Worm (Caenorhabditis elegans): ENCODE results near the gene ncx-2.

ce11 chrV:5345419-5345818, 41.9 kb downstream of the ncx-2 start, which contains the start of gene srg-25:
- TF ChIP-seq egl-27 (tag; optimal IDR thresholded peaks at IDR 0.05) (no peak), peb-1 (tag; optimal IDR thresholded peaks at IDR 0.05) (no peak), lin-39 (tag; optimal IDR thresholded peaks at IDR 0.05) (no peak), sma-9 (GFP tag; optimal IDR thresholded peaks at IDR 0.05) (no peak), sma-9 (tag; optimal IDR thresholded peaks at IDR 0.05) (no peak), nhr-11 (tag; optimal IDR thresholded peaks at IDR 0.05) (no peak), crh-2 (tag; optimal IDR thresholded peaks at IDR 0.05) (no peak), nhr-77 (tag; optimal IDR thresholded peaks at IDR 0.05) (no peak), elt-3 (tag; optimal IDR thresholded peaks at IDR 0.05) (no peak), unc-39 (tag; optimal IDR thresholded peaks at IDR 0.05) (no peak), snpc-4 (tag; optimal IDR thresholded peaks at IDR 0.05) (no peak), nhr-12 (tag; optimal IDR thresholded peaks at IDR 0.05) (no peak), ceh-82 (tag; optimal IDR thresholded peaks at IDR 0.05) (no peak)

Data from whole organism, L2 larva.